Worm (Caenorhabditis elegans) whole organism, young adult: ENCODE data around the gene sart-3.

Experiments
- B0019.2 ChIP-seq: fragments of 200-800 bp; sonication (Bioruptor generic); conservative IDR thresholded peaks from 2 replicates; pipeline ENCODE4 v1.3.6; 2022; ENCODE audit warnings: missing genetic modification reagents, missing genetic modification characterization, missing compliant biosample characterization
- B0261.1 ChIP-seq: sonication (generic microtip); optimal IDR thresholded peaks from 2 replicates; lab custom pipeline; 2016; ENCODE audit warnings: mild to moderate bottlenecking, missing genetic modification characterization, moderate library complexity, missing compliant biosample characterization
- F33H1.4 ChIP-seq: fragments of 200-800 bp; sonication (Bioruptor generic); IDR thresholded peaks from 2 replicates; pipeline ENCODE4 v1.3.6; 2022; ENCODE audit warnings: missing genetic modification reagents, missing genetic modification characterization, missing compliant biosample characterization
- F37B4.10 ChIP-seq: fragments of 200-800 bp; sonication (Bioruptor generic); IDR thresholded peaks from 2 replicates; pipeline ENCODE4 v1.3.6; 2022; ENCODE audit warnings: missing genetic modification characterization, missing compliant biosample characterization
- F39B2.1 ChIP-seq: fragments of 200-800 bp; sonication (Bioruptor generic); IDR thresholded peaks from 2 replicates; pipeline ENCODE4 v1.3.6; 2022; ENCODE audit warnings: missing genetic modification reagents, missing genetic modification characterization, missing compliant biosample characterization
- F49E8.2 ChIP-seq: sonication (generic microtip); optimal IDR thresholded peaks from 3 replicates; lab custom pipeline; 2017; ENCODE audit warnings: missing genetic modification characterization, mild to moderate bottlenecking, missing compliant biosample characterization, antibody characterized with exemption, moderate library complexity; ENCODE audit not compliant: insufficient read depth
- K12H6.12 ChIP-seq: fragments of 200-800 bp; sonication (Bioruptor generic); optimal IDR thresholded peaks from 2 replicates; lab custom pipeline; 2018; ENCODE audit warnings: mild to moderate bottlenecking, missing genetic modification characterization, missing compliant biosample characterization
- T26A5.8 ChIP-seq: sonication (generic microtip); optimal IDR thresholded peaks from 2 replicates; lab custom pipeline; 2016; ENCODE audit warnings: missing genetic modification characterization, missing compliant biosample characterization
- Y53F4B.3 ChIP-seq: fragments of 200-800 bp; sonication (Bioruptor generic); IDR thresholded peaks from 2 replicates; pipeline ENCODE4 v1.3.6; 2022; ENCODE audit warnings: missing genetic modification reagents, missing genetic modification characterization, missing compliant biosample characterization
- Y56A3A.18 ChIP-seq: fragments of 200-800 bp; sonication (Bioruptor generic); IDR thresholded peaks from 2 replicates; pipeline ENCODE4 v1.3.6; 2022; ENCODE audit warnings: missing genetic modification reagents, missing genetic modification characterization, missing compliant biosample characterization
- Y67H2A.10 ChIP-seq: fragments of 200-800 bp; sonication (Bioruptor generic); conservative IDR thresholded peaks from 2 replicates; pipeline ENCODE4 v1.3.6; 2022; ENCODE audit warnings: missing genetic modification reagents, missing genetic modification characterization, missing compliant biosample characterization
- Y79H2A.3 ChIP-seq: fragments of 200-800 bp; sonication (Bioruptor generic); conservative IDR thresholded peaks from 2 replicates; pipeline ENCODE4 v1.3.6; 2022; ENCODE audit warnings: missing genetic modification reagents, missing genetic modification characterization, missing compliant biosample characterization
- aptf-3 ChIP-seq: fragments of 200-800 bp; sonication (Bioruptor generic); IDR thresholded peaks from 2 replicates; pipeline ENCODE4 v1.3.6; 2022; ENCODE audit warnings: missing genetic modification characterization, missing compliant biosample characterization
- bed-1 ChIP-seq: fragments of 200-800 bp; sonication (Bioruptor generic); IDR thresholded peaks from 2 replicates; pipeline ENCODE4 v1.3.6; 2022; ENCODE audit warnings: missing genetic modification reagents, missing genetic modification characterization, missing compliant biosample characterization
- bed-2 ChIP-seq: fragments of 200-800 bp; sonication (Bioruptor generic); IDR thresholded peaks from 2 replicates; pipeline ENCODE4 v1.3.6; 2022; ENCODE audit warnings: missing genetic modification reagents, missing genetic modification characterization, missing compliant biosample characterization
- ceh-100 ChIP-seq: fragments of 200-800 bp; sonication (Bioruptor generic); IDR thresholded peaks from 2 replicates; pipeline ENCODE4 v1.3.6; 2022; ENCODE audit warnings: missing genetic modification reagents, missing genetic modification characterization, missing compliant biosample characterization
- ceh-40 ChIP-seq: fragments of 200-800 bp; sonication (Bioruptor generic); IDR thresholded peaks from 2 replicates; pipeline ENCODE4 v1.3.6; 2022; ENCODE audit warnings: missing genetic modification characterization, missing compliant biosample characterization
- ceh-91 ChIP-seq: fragments of 200-800 bp; sonication (Bioruptor generic); IDR thresholded peaks from 2 replicates; pipeline ENCODE4 v1.3.6; 2022; ENCODE audit warnings: missing genetic modification reagents, missing genetic modification characterization, missing compliant biosample characterization
- egl-44 ChIP-seq: fragments of 200-800 bp; sonication (Bioruptor generic); IDR thresholded peaks from 2 replicates; pipeline ENCODE4 v1.3.6; 2022; ENCODE audit warnings: missing genetic modification reagents, missing genetic modification characterization, missing compliant biosample characterization
- gei-17 ChIP-seq: fragments of 200-800 bp; sonication (Bioruptor generic); optimal IDR thresholded peaks from 2 replicates; lab custom pipeline; 2018; ENCODE audit warnings: mild to moderate bottlenecking, missing genetic modification characterization, missing compliant biosample characterization
- him-1 ChIP-seq: sonication (generic microtip); optimal IDR thresholded peaks from 2 replicates; lab custom pipeline; 2016; ENCODE audit warnings: missing genotype, missing genetic modification reagents, missing genetic modification characterization, missing compliant biosample characterization
- hlh-12 ChIP-seq: sonication (generic microtip); optimal IDR thresholded peaks from 2 replicates; lab custom pipeline; 2016; ENCODE audit warnings: missing genetic modification characterization, missing compliant biosample characterization
- hmg-1.2 ChIP-seq: fragments of 200-800 bp; sonication (Bioruptor generic); IDR thresholded peaks from 2 replicates; pipeline ENCODE4 v1.3.6; 2022; ENCODE audit warnings: missing genetic modification reagents, missing genetic modification characterization, missing compliant biosample characterization
- hmg-20 ChIP-seq: fragments of 200-800 bp; sonication (Bioruptor generic); IDR thresholded peaks from 2 replicates; pipeline ENCODE4 v1.3.6; 2022; ENCODE audit warnings: missing genetic modification reagents, missing genetic modification characterization, missing compliant biosample characterization
- hsf-1 ChIP-seq: fragments of 200-800 bp; sonication (Bioruptor generic); IDR thresholded peaks from 2 replicates; pipeline ENCODE4 v1.3.6; 2022; ENCODE audit warnings: missing genetic modification reagents, missing genetic modification characterization, missing compliant biosample characterization
- lin-26 ChIP-seq: fragments of 200-800 bp; sonication (Bioruptor generic); IDR thresholded peaks from 2 replicates; pipeline ENCODE4 v1.3.6; 2022; ENCODE audit warnings: missing genetic modification reagents, missing genetic modification characterization, missing compliant biosample characterization
- lin-35 ChIP-seq, 3 experiments: fragments of 150-350 bp in 2 of 3; sonication (generic microtip) in 1 of 3; optimal IDR thresholded peaks; 2 replicates each; lab custom pipeline; 2014 to 2018; ENCODE audit warnings: missing biosample characterization in 3 of 3, missing genetic modification characterization in 3 of 3, missing genetic modification reagents in 3 of 3
- lin-40 ChIP-seq: sonication (generic microtip); optimal IDR thresholded peaks from 2 replicates; lab custom pipeline; 2016; ENCODE audit warnings: missing genetic modification characterization, mild to moderate bottlenecking, missing compliant biosample characterization, missing genotype, missing genetic modification reagents
- lin-54 ChIP-seq: fragments of 200-800 bp; sonication (Bioruptor generic); optimal IDR thresholded peaks from 2 replicates; lab custom pipeline; 2018; ENCODE audit warnings: mild to moderate bottlenecking, missing genetic modification characterization, missing compliant biosample characterization
- madf-8 ChIP-seq: fragments of 200-800 bp; sonication (Bioruptor generic); conservative IDR thresholded peaks from 2 replicates; pipeline ENCODE4 v1.3.6; 2022; ENCODE audit warnings: missing genetic modification reagents, missing genetic modification characterization, missing compliant biosample characterization
- mcd-1 ChIP-seq: fragments of 200-800 bp; sonication (Bioruptor generic); IDR thresholded peaks from 2 replicates; pipeline ENCODE4 v1.3.6; 2022; ENCODE audit warnings: missing genetic modification reagents, missing genetic modification characterization, missing compliant biosample characterization
- nfyb-1 ChIP-seq: fragments of 200-800 bp; sonication (Bioruptor generic); IDR thresholded peaks from 2 replicates; pipeline ENCODE4 v1.3.6; 2022; ENCODE audit warnings: missing genetic modification reagents, missing genetic modification characterization, missing compliant biosample characterization
- pha-4 ChIP-seq: fragments of 150-350 bp; sonication (generic microtip); optimal IDR thresholded peaks from 2 replicates; lab custom pipeline; 2014; ENCODE audit warnings: missing biosample characterization, missing genetic modification reagents, missing genetic modification characterization
- repo-1 ChIP-seq: sonication (generic microtip); optimal IDR thresholded peaks from 2 replicates; lab custom pipeline; 2017; ENCODE audit warnings: mild to moderate bottlenecking, missing genetic modification characterization, missing compliant biosample characterization
- snpc-1.3 ChIP-seq: sonication (generic microtip); optimal IDR thresholded peaks from 2 replicates; lab custom pipeline; 2017; ENCODE audit warnings: missing genetic modification characterization, mild to moderate bottlenecking, missing compliant biosample characterization, antibody characterized with exemption, moderate library complexity, missing genotype, missing genetic modification reagents; ENCODE audit not compliant: insufficient read depth
- snpc-3.4 ChIP-seq: sonication (generic microtip); optimal IDR thresholded peaks from 2 replicates; lab custom pipeline; 2017; ENCODE audit warnings: missing genetic modification characterization, mild to moderate bottlenecking, missing compliant biosample characterization, antibody characterized with exemption, moderate library complexity, missing genotype, missing genetic modification reagents
- sptf-2 ChIP-seq: fragments of 200-800 bp; sonication (Bioruptor generic); optimal IDR thresholded peaks from 2 replicates; lab custom pipeline; 2018; ENCODE audit warnings: mild to moderate bottlenecking, missing genetic modification characterization, missing compliant biosample characterization
- tbx-9 ChIP-seq: sonication (generic microtip); optimal IDR thresholded peaks from 2 replicates; lab custom pipeline; 2016; ENCODE audit warnings: borderline replicate concordance, missing genetic modification characterization, inconsistent platforms, missing compliant biosample characterization
- zim-3 ChIP-seq: sonication (generic microtip); optimal IDR thresholded peaks from 2 replicates; lab custom pipeline; 2017; ENCODE audit warnings: mild to moderate bottlenecking, missing genetic modification characterization, moderate library complexity, missing compliant biosample characterization
- ztf-22 ChIP-seq: fragments of 200-800 bp; sonication (Bioruptor generic); optimal IDR thresholded peaks from 2 replicates; lab custom pipeline; 2018; ENCODE audit warnings: mild to moderate bottlenecking, missing genetic modification characterization, moderate library complexity, missing compliant biosample characterization
- ztf-6 ChIP-seq: fragments of 200-800 bp; sonication (Bioruptor generic); IDR thresholded peaks from 2 replicates; pipeline ENCODE4 v1.3.6; 2022; ENCODE audit warnings: missing genetic modification reagents, missing genetic modification characterization, missing compliant biosample characterization

Gene sart-3

ce11 chrIV:11348822-11349221 is 16.1 kb upstream of the sart-3 start (continued):
- TF ChIP-seq bed-2 (GFP tag; lab: Robert Waterston, UW) (no peak), F37B4.10 (GFP tag; lab: Robert Waterston, UW) (no peak)

ce11 chrIV:11347275-11347674 is 14.5 kb upstream of the sart-3 start:
- TF ChIP-seq T26A5.8 (tag; lab: Kevin White, UChicago): no peak
- no peak for TF ChIP-seq hsf-1 (GFP tag; lab: Robert Waterston, UW)
- no peak for TF ChIP-seq ztf-6
- no peak for TF ChIP-seq ztf-22 (GFP tag; lab: Kevin White, UChicago)
- no peak for TF ChIP-seq snpc-3.4 (tag; lab: Kevin White, UChicago)
- no peak for TF ChIP-seq bed-2 (GFP tag; lab: Robert Waterston, UW)
- TF ChIP-seq sptf-2 (GFP tag; lab: Kevin White, UChicago): no peak
- TF ChIP-seq lin-35 (GFP tag; optimal IDR thresholded peaks at IDR 0.05; lab: Kevin White, UChicago): no peak
- no peak for TF ChIP-seq F33H1.4 (GFP tag; lab: Robert Waterston, UW)
- TF ChIP-seq ceh-40 (GFP tag; lab: Robert Waterston, UW): no peak
- no peak for TF ChIP-seq Y56A3A.18 (GFP tag; lab: Robert Waterston, UW)
- TF ChIP-seq B0261.1 (tag; lab: Kevin White, UChicago): no peak
- no peak for TF ChIP-seq Y53F4B.3 (GFP tag; lab: Robert Waterston, UW)
- no peak for TF ChIP-seq bed-1 (GFP tag; lab: Robert Waterston, UW)
- no peak for TF ChIP-seq ceh-100

- TF ChIP-seq aptf-3 (GFP tag; lab: Robert Waterston, UW) (no peak), K12H6.12 (tag; lab: Kevin White, UChicago) (no peak), zim-3 (tag; lab: Kevin White, UChicago) (no peak), lin-40 (tag; lab: Kevin White, UChicago) (no peak), pha-4 (tag; lab: Kevin White, UChicago) (no peak), gei-17 (GFP tag; lab: Kevin White, UChicago) (no peak), B0019.2 (GFP tag; lab: Robert Waterston, UW) (no peak), nfyb-1 (GFP tag; lab: Robert Waterston, UW) (no peak), egl-44 (GFP tag; lab: Robert Waterston, UW) (no peak), ceh-91 (GFP tag; lab: Robert Waterston, UW) (no peak), lin-54 (GFP tag; lab: Kevin White, UChicago) (no peak), F49E8.2 (no peak), repo-1 (tag; lab: Kevin White, UChicago) (no peak), snpc-1.3 (tag; lab: Kevin White, UChicago) (no peak), ceh-100 (no peak), Y67H2A.10 (GFP tag; lab: Robert Waterston, UW) (no peak)
These were observed 11.5 kb upstream of the sart-3 start for ce11 chrIV:11344288-11344687.

ce11 chrIV:11340735-11341443 is 8.1 kb upstream of the sart-3 start:
- TF ChIP-seq hmg-1.2 (GFP tag; lab: Robert Waterston, UW) (peak; percentile 32; the same call in 1 of the 2 replicates), lin-26 (peak; percentile 92), madf-8 (GFP tag; lab: Robert Waterston, UW) (peak; percentile 17; the same call in 1 of the 2 replicates), F49E8.2 (peak; percentile 60), him-1 (tag; lab: Kevin White, UChicago) (peak; percentile 99), hlh-12 (tag; lab: Kevin White, UChicago) (no peak), tbx-9 (tag; lab: Kevin White, UChicago) (no peak), F39B2.1 (peak; percentile 90; the same call in 1 of the 2 replicates), nfyb-1 (GFP tag; lab: Robert Waterston, UW) (peak; percentile 78), lin-54 (GFP tag; lab: Kevin White, UChicago) (peak; percentile 45), ceh-100 (peak; percentile 39; the same call in 1 of the 2 replicates), hsf-1 (GFP tag; lab: Robert Waterston, UW) (peak; percentile 48; the same call in 1 of the 2 replicates), Y53F4B.3 (GFP tag; lab: Robert Waterston, UW) (0 out of 2 replicates have a peak, but pooled peaks have one; percentile 11), hmg-20 (0 out of 2 replicates have a peak, but pooled peaks have one; percentile 2), Y79H2A.3 (GFP tag; lab: Robert Waterston, UW) (peak; percentile 83), mcd-1 (GFP tag; lab: Robert Waterston, UW) (0 out of 2 replicates have a peak, but pooled peaks have one; percentile 34), ceh-91 (GFP tag; lab: Robert Waterston, UW) (0 out of 2 replicates have a peak, but pooled peaks have one; percentile 49), ceh-40 (GFP tag; lab: Robert Waterston, UW) (no peak)
